Worm (Caenorhabditis elegans) whole organism, late embryonic: ENCODE results near the gene lips-6.

Source experiments
- ceh-9 ChIP-seq: sonication (generic microtip); optimal IDR thresholded peaks from 2 replicates; lab custom pipeline; 2016; ENCODE audit warnings: mild to moderate bottlenecking, missing genetic modification characterization, inconsistent platforms, missing compliant biosample characterization
- lim-6 ChIP-seq: sonication (generic microtip); optimal IDR thresholded peaks from 2 replicates; lab custom pipeline; 2016; ENCODE audit warnings: missing genetic modification characterization, missing compliant biosample characterization
- odd-2 ChIP-seq: sonication (generic microtip); optimal IDR thresholded peaks from 2 replicates; lab custom pipeline; 2017; ENCODE audit warnings: antibody characterized with exemption, mild to moderate bottlenecking, missing genetic modification characterization, missing compliant biosample characterization

DNA sequence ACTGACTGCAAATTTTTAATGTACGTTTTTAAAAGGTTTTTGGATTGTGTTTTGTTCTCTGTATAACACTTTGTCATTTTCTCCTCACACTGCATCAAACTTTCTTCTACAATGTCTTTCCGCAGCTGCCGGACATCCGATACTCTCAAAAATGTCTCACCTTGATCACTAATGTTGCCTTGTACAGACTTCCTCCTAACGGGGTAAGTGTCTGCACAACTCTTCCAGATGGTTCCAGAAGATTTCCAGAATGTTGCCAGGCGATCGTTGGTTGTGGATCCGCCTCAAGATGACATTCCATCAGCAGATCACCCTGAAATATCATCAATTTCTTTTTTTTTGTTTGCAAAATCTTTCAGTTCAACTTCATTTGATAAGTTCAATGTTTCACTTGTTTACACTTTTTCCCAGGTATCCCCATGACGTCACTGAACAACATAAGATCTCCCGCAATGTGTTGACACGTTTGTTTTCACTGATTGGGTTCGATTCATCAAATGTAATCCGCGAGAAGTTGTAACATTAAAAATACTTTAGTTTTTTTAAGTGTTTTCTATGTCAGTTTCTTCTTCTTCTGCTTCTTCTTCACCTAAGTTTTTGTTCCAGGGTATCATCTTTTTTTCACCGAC lies 6.3 kb downstream of the lips-6 start:
- TF ChIP-seq odd-2 (tag; lab: Kevin White, UChicago), result no peak
- TF ChIP-seq ceh-9 (tag; lab: Kevin White, UChicago), result no peak
- no peak for TF ChIP-seq lim-6 (tag; lab: Kevin White, UChicago)
